Fruit fly (Drosophila melanogaster): ENCODE measurements around the gene Ask1.

Gene Ask1

DNA sequence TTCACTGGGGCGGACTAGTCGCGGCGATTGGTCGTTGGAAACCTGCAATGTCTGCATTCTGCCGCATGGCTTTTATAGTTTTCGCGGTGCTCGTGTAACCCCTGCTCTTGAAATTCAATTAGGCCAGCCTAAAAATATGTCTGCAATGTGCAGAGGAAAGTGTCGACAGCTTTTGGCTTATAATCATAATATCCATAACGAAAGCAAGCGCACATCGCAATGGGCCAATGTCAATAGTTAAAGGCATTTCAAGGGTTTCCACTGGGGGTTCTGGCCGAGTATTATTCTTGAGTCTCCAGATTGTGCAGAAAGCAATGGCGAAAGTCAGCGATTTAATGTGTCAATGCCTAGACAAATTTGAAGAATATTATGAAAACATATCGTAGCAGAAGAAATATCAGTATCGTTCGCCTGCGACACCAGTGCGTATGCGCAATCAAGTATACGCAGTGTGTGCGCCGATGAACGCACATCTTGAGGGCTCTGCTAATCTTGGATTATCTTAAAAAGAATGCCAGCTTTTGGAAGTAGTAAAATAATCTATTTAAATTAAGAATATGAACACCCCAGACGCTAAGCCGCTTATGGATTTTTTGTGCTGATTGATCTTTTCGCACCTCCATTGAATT is 8.8 kb downstream of the Ask1 start, which contains the start of gene ninaE:
Gene ninaE (minus strand): TSS at position 51 of the 629 bp plus-strand sequence.
- TF ChIP-seq CG4496 (GFP tag; IDR thresholded peaks at IDR 0.05) (no peak), Ets98B (GFP tag; IDR thresholded peaks at IDR 0.05) (no peak), CG32121 (GFP tag; IDR thresholded peaks at IDR 0.05) (no peak), CG8301 (tag; optimal IDR thresholded peaks at IDR 0.05) (no peak), CG17806 (tag; optimal IDR thresholded peaks at IDR 0.05) (no peak), D1 (tag; optimal IDR thresholded peaks at IDR 0.05) (no peak), CG12605 (GFP tag; IDR thresholded peaks at IDR 0.05) (no peak), CG34367 (tag; optimal IDR thresholded peaks at IDR 0.05) (no peak), Pif1B (GFP tag; optimal IDR thresholded peaks at IDR 0.05) (no peak), CG15710 (tag; optimal IDR thresholded peaks at IDR 0.05) (no peak), CG9948 (tag; optimal IDR thresholded peaks at IDR 0.05) (no peak), CG14655 (GFP tag; optimal IDR thresholded peaks at IDR 0.05) (no peak), gl (tag; optimal IDR thresholded peaks at IDR 0.05) (no peak), Pif1A (GFP tag; optimal IDR thresholded peaks at IDR 0.05) (no peak), rn (GFP tag; IDR thresholded peaks at IDR 0.05) (no peak), CG10348 (GFP tag; IDR thresholded peaks at IDR 0.05) (no peak), Snoo (tag; optimal IDR thresholded peaks at IDR 0.05) (no peak), CG13204 (GFP tag; optimal IDR thresholded peaks at IDR 0.05) (no peak), fd96Ca (GFP tag; IDR thresholded peaks at IDR 0.05) (no peak), EcR (GFP tag; optimal IDR thresholded peaks at IDR 0.05) (no peak)

DNA sequence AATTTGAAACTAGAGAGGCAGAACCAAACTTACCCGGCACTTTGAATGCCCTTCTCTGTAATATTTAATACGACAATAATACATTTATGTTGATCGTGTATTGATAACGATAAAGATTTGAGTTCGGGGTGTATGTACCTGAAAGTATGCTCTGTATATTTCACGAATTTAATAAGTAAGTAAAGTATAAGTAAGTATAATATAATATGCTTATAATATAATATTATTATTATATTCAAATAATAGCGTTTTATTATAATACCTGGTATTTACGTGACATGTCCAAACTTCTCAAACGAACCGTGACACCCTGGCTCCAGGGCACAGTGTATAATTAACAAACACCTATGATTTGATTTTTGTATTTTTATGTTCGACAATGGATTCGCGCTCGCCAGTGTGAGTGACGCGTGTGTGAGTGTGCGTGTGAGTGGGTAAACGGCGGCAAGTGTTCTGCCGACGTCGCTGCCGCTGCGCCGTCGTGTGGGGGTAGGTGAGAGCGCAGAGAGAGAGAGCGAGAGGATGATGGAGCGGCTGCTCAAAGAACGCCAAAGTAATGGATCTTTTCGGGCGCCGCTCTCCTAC is 10.2 kb downstream of the Ask1 start:
- TF ChIP-seq CG4496 (GFP tag; IDR thresholded peaks at IDR 0.05) (0 out of 3 replicates have a peak, but pooled peaks have one; percentile 7), CG8159 (tag; optimal IDR thresholded peaks at IDR 0.05) (peak; percentile 16), CG14655 (GFP tag; optimal IDR thresholded peaks at IDR 0.05) (peak; percentile 65), CG10348 (GFP tag; IDR thresholded peaks at IDR 0.05) (no peak), Ets98B (GFP tag; IDR thresholded peaks at IDR 0.05) (no peak; the same call in 1 of the 2 replicates), Snoo (tag; optimal IDR thresholded peaks at IDR 0.05) (no peak), Pif1A (GFP tag; optimal IDR thresholded peaks at IDR 0.05) (no peak), fd96Ca (GFP tag; IDR thresholded peaks at IDR 0.05) (no peak), rn (GFP tag; IDR thresholded peaks at IDR 0.05) (no peak), CG32121 (GFP tag; IDR thresholded peaks at IDR 0.05) (no peak), EcR (GFP tag; optimal IDR thresholded peaks at IDR 0.05) (no peak), CG8301 (tag; optimal IDR thresholded peaks at IDR 0.05) (peak; percentile 52), Pif1B (GFP tag; optimal IDR thresholded peaks at IDR 0.05) (no peak)

dm6 chr3R:19890340-19890998 is 10.9 kb downstream of the Ask1 start, which contains the start of gene CG4733:
Gene CG4733 (plus strand): TSS chr3R:19890689.
- TF ChIP-seq D1 (tag; optimal IDR thresholded peaks at IDR 0.05) (no peak), CG17806 (tag; optimal IDR thresholded peaks at IDR 0.05) (no peak), CG13204 (GFP tag; optimal IDR thresholded peaks at IDR 0.05) (peak; percentile 58), Pif1A (GFP tag; optimal IDR thresholded peaks at IDR 0.05) (no peak), CG4496 (GFP tag; IDR thresholded peaks at IDR 0.05) (0 out of 3 replicates have a peak, but pooled peaks have one; percentile 32), Pif1B (GFP tag; optimal IDR thresholded peaks at IDR 0.05) (no peak), rn (GFP tag; IDR thresholded peaks at IDR 0.05) (no peak), CG15710 (tag; optimal IDR thresholded peaks at IDR 0.05) (no peak), CG14655 (GFP tag; optimal IDR thresholded peaks at IDR 0.05) (peak; percentile 14), CG12605 (GFP tag; IDR thresholded peaks at IDR 0.05) (peak; percentile 29; the same call in 1 of the 2 replicates), CG10348 (GFP tag; IDR thresholded peaks at IDR 0.05) (no peak), fd96Ca (GFP tag; IDR thresholded peaks at IDR 0.05) (no peak), CG8301 (tag; optimal IDR thresholded peaks at IDR 0.05) (no peak), CG8159 (tag; optimal IDR thresholded peaks at IDR 0.05) (no peak), gl (tag; optimal IDR thresholded peaks at IDR 0.05) (no peak), CG9948 (tag; optimal IDR thresholded peaks at IDR 0.05) (no peak), EcR (GFP tag; optimal IDR thresholded peaks at IDR 0.05) (no peak), Snoo (tag; optimal IDR thresholded peaks at IDR 0.05) (no peak), CG32121 (GFP tag; IDR thresholded peaks at IDR 0.05) (peak; percentile 31; the same call in 1 of the 2 replicates), CG34367 (tag; optimal IDR thresholded peaks at IDR 0.05) (no peak), Ets98B (GFP tag; IDR thresholded peaks at IDR 0.05) (no peak; the same call in 1 of the 2 replicates)

DNA sequence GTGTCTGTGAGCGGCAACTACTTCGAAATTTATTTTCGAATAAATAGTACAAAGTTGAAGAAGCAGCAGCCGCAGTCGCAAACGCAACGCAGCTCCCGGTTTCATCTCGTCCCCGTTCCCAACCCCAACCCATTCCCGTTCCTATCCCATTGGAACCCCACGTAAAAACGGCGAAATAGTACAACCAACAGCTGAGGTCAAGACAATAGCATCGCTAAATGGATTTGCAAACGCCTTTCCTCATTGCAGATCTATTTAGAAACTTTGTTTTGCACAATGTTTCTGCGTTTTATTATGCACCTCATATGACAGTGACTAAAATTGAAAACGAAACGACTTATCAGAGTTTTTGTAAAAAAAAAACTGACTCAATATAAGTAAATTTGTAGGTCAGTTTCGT is 11.8 kb downstream of the Ask1 start:
- TF ChIP-seq fd96Ca (GFP tag; IDR thresholded peaks at IDR 0.05): 0 out of 3 replicates have a peak, but pooled peaks have one; percentile 48
- TF ChIP-seq CG32121 (GFP tag; IDR thresholded peaks at IDR 0.05): 0 out of 2 replicates have a peak, but pooled peaks have one; percentile 9
- no peak for TF ChIP-seq rn (GFP tag; IDR thresholded peaks at IDR 0.05)

- TF ChIP-seq fd96Ca (GFP tag; IDR thresholded peaks at IDR 0.05) (peak; percentile 63), Ets98B (GFP tag; IDR thresholded peaks at IDR 0.05) (peak; percentile 44; the same call in 1 of the 2 replicates), CG34367 (tag; optimal IDR thresholded peaks at IDR 0.05) (no peak), CG4496 (GFP tag; IDR thresholded peaks at IDR 0.05) (peak; percentile 75)
Measured at dm6 chr3R:19892046-19892445, 12.5 kb downstream of the Ask1 start.

Measured in whole organism, pupa.